Worm (Caenorhabditis elegans): ENCODE data around the gene fbxc-47.

DNA sequence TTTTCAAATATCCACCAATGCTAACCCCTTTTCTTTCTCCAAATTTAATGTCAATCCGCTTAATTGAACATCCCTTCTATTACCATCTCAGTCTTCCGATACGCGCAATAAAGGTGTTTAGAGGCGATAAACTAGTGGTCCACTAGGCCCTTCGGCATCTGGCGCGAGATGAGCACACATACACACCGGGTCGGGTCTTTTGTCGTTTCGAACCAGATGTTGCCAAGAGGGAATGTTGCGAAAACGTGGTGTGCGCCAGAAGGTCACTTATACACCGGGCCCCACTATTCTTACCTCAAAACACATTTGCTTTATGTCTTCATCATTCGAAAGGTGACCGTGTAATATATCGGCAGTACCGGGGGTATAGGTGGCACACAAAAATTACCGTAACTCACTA lies 38.7 kb downstream of the fbxc-47 start:
- TF ChIP-seq dmd-8 (GFP tag; IDR thresholded peaks at IDR 0.05) (no peak), fkh-10 (GFP tag; optimal IDR thresholded peaks at IDR 0.05) (no peak), ama-1 (optimal IDR thresholded peaks at IDR 0.05) (no peak), ztf-11 (tag; optimal IDR thresholded peaks at IDR 0.05) (no peak), lin-39 (tag; optimal IDR thresholded peaks at IDR 0.05) (no peak), lin-13 (GFP tag; optimal IDR thresholded peaks at IDR 0.05) (no peak)
